Worm (Caenorhabditis elegans) whole organism, L3 larva: ENCODE data around the gene D1054.5.

Source experiments
- elt-1 ChIP-seq: fragments of 150-350 bp; optimal IDR thresholded peaks from 2 replicates; lab custom pipeline; 2014; ENCODE audit warnings: missing biosample characterization, missing genetic modification characterization
- snpc-4 ChIP-seq: fragments of 150-350 bp; optimal IDR thresholded peaks from 2 replicates; lab custom pipeline; 2014; ENCODE audit warnings: missing biosample characterization, missing genetic modification characterization

- TF ChIP-seq elt-1 (tag; lab: Kevin White, UChicago) (no peak), snpc-4 (tag; lab: Kevin White, UChicago) (no peak)
These were observed 45.5 kb downstream of the D1054.5 start for ce11 chrV:10730824-10731416.
